Fruit fly (Drosophila melanogaster): ENCODE data around the gene CG43638.

DNA sequence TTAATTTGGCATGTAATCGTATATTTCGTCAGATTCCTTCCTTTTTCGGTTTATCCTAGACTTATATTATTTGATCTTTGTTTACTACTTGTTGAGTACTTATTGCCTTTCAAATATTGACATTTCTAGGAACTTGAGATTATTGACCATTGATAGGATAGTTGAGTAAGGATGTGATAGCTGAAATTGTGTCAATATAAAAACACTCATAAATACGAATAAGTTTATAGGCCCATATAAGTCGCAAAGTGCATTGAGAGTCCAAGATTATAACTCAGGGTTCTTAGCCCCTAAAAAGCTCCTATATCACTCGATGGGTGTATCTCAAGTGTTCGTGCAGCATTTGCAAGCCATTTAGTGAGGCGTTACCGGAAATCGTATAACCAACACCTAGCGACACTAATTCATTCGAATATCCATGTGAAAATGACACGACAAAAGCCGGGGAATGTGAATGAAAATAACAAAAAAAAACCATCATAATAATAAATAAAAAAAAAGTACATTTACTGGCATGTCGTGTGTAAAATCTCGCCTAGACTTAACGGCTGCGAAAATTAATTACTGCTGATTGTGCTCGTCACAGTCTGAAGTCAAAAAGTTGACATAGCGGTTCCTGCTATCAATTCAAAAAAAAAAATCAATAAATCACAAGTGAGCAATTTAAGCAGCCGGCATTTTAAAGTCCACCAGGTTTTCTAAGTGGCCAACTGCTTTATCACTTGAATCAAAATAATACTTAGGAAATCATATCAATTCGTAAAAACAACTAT lies 29.7 kb downstream of the CG43638 start:
- no peak for TF ChIP-seq CG14655 (GFP tag; optimal IDR thresholded peaks at IDR 0.05)
- TF ChIP-seq CG12605 (GFP tag; IDR thresholded peaks at IDR 0.05), result no peak
- no peak for TF ChIP-seq EcR (GFP tag; optimal IDR thresholded peaks at IDR 0.05)
- no peak for TF ChIP-seq CG8159 (tag; optimal IDR thresholded peaks at IDR 0.05)
- no peak for TF ChIP-seq CG10348 (GFP tag; IDR thresholded peaks at IDR 0.05)

Data from whole organism, pupa.